Comparison of ENCODE assay signal across 3 fruit fly cellular contexts in genomic region chr2L:18566235-18567158, dm6.
TF ChIP-seq lines count a peak whose summit lies in the region.

No protein-coding gene starts in this region.

TF ChIP-seq in whole organism, adult, 20 proteins besides CTCF, POLR2A, EP300 and RAD21 (continued from another document):
- peak; percentile 56 for TF ChIP-seq kay (GFP tag; lab: Kevin White, UChicago; ENCODE audit: borderline replicate concordance)
TF ChIP-seq in whole organism, adult: peak in this region for 8.

TF ChIP-seq in whole organism, embryonic, 481 proteins besides CTCF, POLR2A, EP300 and RAD21 (continued from another document and continues in another):
- peak; percentile 43 for TF ChIP-seq fd96Cb (tag; optimal IDR thresholded peaks at IDR 0.05; lab: Kevin White, UChicago)
- peak; percentile 51 for TF ChIP-seq CG12391 (tag; optimal IDR thresholded peaks at IDR 0.05; lab: Kevin White, UChicago)
- peak in 1 of 2 experiments; percentile 56 for TF ChIP-seq Hr78 (GFP tag; optimal IDR thresholded peaks at IDR 0.05; lab: Kevin White, UChicago)
- TF ChIP-seq Scr (GFP tag; IDR thresholded peaks at IDR 0.05; lab: Robert Waterston, UW; ENCODE audit: partially characterized antibody), result no peak
- TF ChIP-seq CG9727 (GFP tag; optimal IDR thresholded peaks at IDR 0.05; lab: Kevin White, UChicago), result peak; percentile 52
- 0 out of 2 replicates have a peak, but pooled peaks have one; percentile 12 for TF ChIP-seq Awh (GFP tag; IDR thresholded peaks at IDR 0.05; lab: Robert Waterston, UW)
- peak; percentile 70 for TF ChIP-seq CG34376 (GFP tag; optimal IDR thresholded peaks at IDR 0.05; lab: Kevin White, UChicago)
- no peak for TF ChIP-seq CG8478 (optimal IDR thresholded peaks at IDR 0.05; lab: Kevin White, UChicago)
- TF ChIP-seq CG10431 (GFP tag; optimal IDR thresholded peaks at IDR 0.05; lab: Kevin White, UChicago), result no peak
- TF ChIP-seq twi (tag; optimal IDR thresholded peaks at IDR 0.05; lab: Kevin White, UChicago), result peak; percentile 56
- peak; percentile 4 for TF ChIP-seq CG3281 (GFP tag; optimal IDR thresholded peaks at IDR 0.05; lab: Kevin White, UChicago)
- TF ChIP-seq Hey (tag; optimal IDR thresholded peaks at IDR 0.05; lab: Kevin White, UChicago), result peak; percentile 8
- peak; percentile 42 for TF ChIP-seq lab (GFP tag; optimal IDR thresholded peaks at IDR 0.05; lab: Kevin White, UChicago)
- TF ChIP-seq CG16815 (GFP tag; optimal IDR thresholded peaks at IDR 0.05; lab: Kevin White, UChicago), result peak; percentile 23
- TF ChIP-seq lmd (GFP tag; IDR thresholded peaks at IDR 0.05; lab: Robert Waterston, UW), result peak; percentile 30; the same call in 1 of the 2 replicates
- peak; percentile 46 for TF ChIP-seq CG30403 (GFP tag; optimal IDR thresholded peaks at IDR 0.05; lab: Kevin White, UChicago)
- peak; percentile 34 for TF ChIP-seq CG10979 (tag; optimal IDR thresholded peaks at IDR 0.05; lab: Kevin White, UChicago)
- peak; percentile 45 for TF ChIP-seq Med (GFP tag; lab: Kevin White, UChicago)
- no peak for TF ChIP-seq en (GFP tag; optimal IDR thresholded peaks at IDR 0.05; lab: Kevin White, UChicago)
- TF ChIP-seq HHEX (GFP tag; optimal IDR thresholded peaks at IDR 0.05; lab: Kevin White, UChicago), result no peak
- peak; percentile 50 for TF ChIP-seq Hmr (GFP tag; optimal IDR thresholded peaks at IDR 0.05; lab: Kevin White, UChicago)
- no peak for TF ChIP-seq Usf (GFP tag; optimal IDR thresholded peaks at IDR 0.05; lab: Kevin White, UChicago)
- TF ChIP-seq CG8388 (GFP tag; optimal IDR thresholded peaks at IDR 0.05; lab: Kevin White, UChicago), result no peak
- peak; percentile 8 for TF ChIP-seq CG17385 (GFP tag; optimal IDR thresholded peaks at IDR 0.05; lab: Kevin White, UChicago)
- TF ChIP-seq CG14710 (tag; optimal IDR thresholded peaks at IDR 0.05; lab: Kevin White, UChicago), result peak; percentile 37
- peak; percentile 16 for TF ChIP-seq CG12155 (GFP tag; optimal IDR thresholded peaks at IDR 0.05; lab: Kevin White, UChicago)
- TF ChIP-seq cwo (GFP tag; optimal IDR thresholded peaks at IDR 0.05; lab: Kevin White, UChicago), result peak; percentile 14
- TF ChIP-seq Nf-YC (tag; optimal IDR thresholded peaks at IDR 0.05; lab: Kevin White, UChicago), result no peak
- TF ChIP-seq CG11504 (tag; optimal IDR thresholded peaks at IDR 0.05; lab: Kevin White, UChicago), result peak; percentile 41
- peak; percentile 17; the same call in 1 of the 2 replicates for TF ChIP-seq E2f2 (GFP tag; IDR thresholded peaks at IDR 0.05; lab: Robert Waterston, UW)
- peak; percentile 52; the same call in 1 of the 2 replicates for TF ChIP-seq sens-2 (GFP tag; IDR thresholded peaks at IDR 0.05; lab: Robert Waterston, UW)
- peak; percentile 37; the same call in 1 of the 2 replicates for TF ChIP-seq vvl (GFP tag; IDR thresholded peaks at IDR 0.05; lab: Robert Waterston, UW)
- TF ChIP-seq Ets65A (GFP tag; lab: Kevin White, UChicago), result no peak
- TF ChIP-seq slbo (GFP tag; IDR thresholded peaks at IDR 0.05; lab: Robert Waterston, UW), result peak; percentile 28; the same call in 1 of the 2 replicates
- TF ChIP-seq hbn (GFP tag; IDR thresholded peaks at IDR 0.05; lab: Robert Waterston, UW; ENCODE audit: partially characterized antibody), result no peak
- TF ChIP-seq CG1233 (GFP tag; optimal IDR thresholded peaks at IDR 0.05; lab: Kevin White, UChicago), result peak; percentile 33
- TF ChIP-seq unpg (GFP tag; optimal IDR thresholded peaks at IDR 0.05; lab: Kevin White, UChicago), result peak; percentile 49
- peak; percentile 54 for TF ChIP-seq PHDP (tag; optimal IDR thresholded peaks at IDR 0.05; lab: Kevin White, UChicago)
- TF ChIP-seq grau (tag; optimal IDR thresholded peaks at IDR 0.05; lab: Kevin White, UChicago), result peak; percentile 77
- TF ChIP-seq CG30020 (tag; optimal IDR thresholded peaks at IDR 0.05; lab: Kevin White, UChicago), result no peak
- TF ChIP-seq CG9437 (GFP tag; optimal IDR thresholded peaks at IDR 0.05; lab: Kevin White, UChicago), result peak; percentile 18
- TF ChIP-seq D19A (tag; optimal IDR thresholded peaks at IDR 0.05; lab: Kevin White, UChicago), result peak; percentile 35
- TF ChIP-seq ftz-f1 (GFP tag; optimal IDR thresholded peaks at IDR 0.05; lab: Kevin White, UChicago), result peak; percentile 65
- TF ChIP-seq otp (GFP tag; IDR thresholded peaks at IDR 0.05; lab: Robert Waterston, UW), result 0 out of 3 replicates have a peak, but pooled peaks have one; percentile 6
- TF ChIP-seq Kr (GFP tag; optimal IDR thresholded peaks at IDR 0.05; lab: Kevin White, UChicago), result no peak
- no peak for TF ChIP-seq CG12942 (GFP tag; optimal IDR thresholded peaks at IDR 0.05; lab: Kevin White, UChicago)
- no peak for TF ChIP-seq so (GFP tag; IDR thresholded peaks at IDR 0.05; lab: Robert Waterston, UW)
- peak; percentile 60; the same call in 1 of the 2 replicates for TF ChIP-seq Xrp1 (GFP tag; IDR thresholded peaks at IDR 0.05; lab: Robert Waterston, UW)
- no peak for TF ChIP-seq Bdp1 (GFP tag; optimal IDR thresholded peaks at IDR 0.05; lab: Kevin White, UChicago)
- TF ChIP-seq CG2199 (GFP tag; IDR thresholded peaks at IDR 0.05; lab: Robert Waterston, UW), result 0 out of 3 replicates have a peak, but pooled peaks have one; percentile 15
- TF ChIP-seq Gug (GFP tag; IDR thresholded peaks at IDR 0.05; lab: Robert Waterston, UW), result peak; percentile 28; the same call in 1 of the 4 replicates
- peak; percentile 40 for TF ChIP-seq Blimp-1 (GFP tag; optimal IDR thresholded peaks at IDR 0.05; lab: Kevin White, UChicago)
- peak; percentile 47 for TF ChIP-seq org-1 (GFP tag; optimal IDR thresholded peaks at IDR 0.05; lab: Kevin White, UChicago)
- TF ChIP-seq Dp (GFP tag; optimal IDR thresholded peaks at IDR 0.05; lab: Kevin White, UChicago), result no peak
- no peak for TF ChIP-seq CG32767 (GFP tag; IDR thresholded peaks at IDR 0.05; lab: Robert Waterston, UW)
- TF ChIP-seq Six4 (GFP tag; optimal IDR thresholded peaks at IDR 0.05; lab: Kevin White, UChicago), result no peak
- TF ChIP-seq CG1529 (GFP tag; optimal IDR thresholded peaks at IDR 0.05; lab: Kevin White, UChicago), result peak; percentile 8
- no peak for TF ChIP-seq CG11085 (GFP tag; IDR thresholded peaks at IDR 0.05; lab: Robert Waterston, UW)
- peak; percentile 59 for TF ChIP-seq GATAe (GFP tag; conservative IDR thresholded peaks at IDR 0.05; lab: Robert Waterston, UW)
- peak; percentile 3 for TF ChIP-seq phol (tag; optimal IDR thresholded peaks at IDR 0.05; lab: Kevin White, UChicago)
- peak; percentile 26 for TF ChIP-seq CG13775 (GFP tag; optimal IDR thresholded peaks at IDR 0.05; lab: Kevin White, UChicago)
- peak; percentile 56 for TF ChIP-seq CG10209 (GFP tag; optimal IDR thresholded peaks at IDR 0.05; lab: Kevin White, UChicago)
- no peak for TF ChIP-seq H15 (GFP tag; IDR thresholded peaks at IDR 0.05; lab: Robert Waterston, UW)

TF ChIP-seq in whole organism, prepupa, 60 proteins besides CTCF, POLR2A, EP300 and RAD21 (continued from another document):
- TF ChIP-seq CG8319 (GFP tag; optimal IDR thresholded peaks at IDR 0.05; lab: Kevin White, UChicago) (no peak), Gug (GFP tag; IDR thresholded peaks at IDR 0.05; lab: Robert Waterston, UW) (peak; percentile 43; the same call in 1 of the 2 replicates), Hr39 (GFP tag; optimal IDR thresholded peaks at IDR 0.05; lab: Kevin White, UChicago) (peak; percentile 9), fkh (GFP tag; optimal IDR thresholded peaks at IDR 0.05; lab: Kevin White, UChicago) (peak; percentile 45), CG7368 (GFP tag; optimal IDR thresholded peaks at IDR 0.05; lab: Kevin White, UChicago) (no peak), Lpt (GFP tag; optimal IDR thresholded peaks at IDR 0.05; lab: Kevin White, UChicago) (no peak), fd59A (GFP tag; optimal IDR thresholded peaks at IDR 0.05; lab: Kevin White, UChicago) (peak; percentile 38), Sox102F (GFP tag; optimal IDR thresholded peaks at IDR 0.05; lab: Kevin White, UChicago) (peak; percentile 28), CG3032 (tag; optimal IDR thresholded peaks at IDR 0.05; lab: Kevin White, UChicago) (peak; percentile 33), CG6854 (GFP tag; optimal IDR thresholded peaks at IDR 0.05; lab: Kevin White, UChicago) (no peak), cyc (GFP tag; optimal IDR thresholded peaks at IDR 0.05; lab: Kevin White, UChicago) (peak; percentile 21), Ets96B (tag; optimal IDR thresholded peaks at IDR 0.05; lab: Kevin White, UChicago) (peak; percentile 72), CG11902 (GFP tag; optimal IDR thresholded peaks at IDR 0.05; lab: Kevin White, UChicago) (peak; percentile 78), Hr4 (GFP tag; optimal IDR thresholded peaks at IDR 0.05; lab: Kevin White, UChicago) (peak; percentile 52), CG6808 (GFP tag; optimal IDR thresholded peaks at IDR 0.05; lab: Kevin White, UChicago) (peak; percentile 26), Ets21C (GFP tag; optimal IDR thresholded peaks at IDR 0.05; lab: Kevin White, UChicago) (no peak), vri (GFP tag; optimal IDR thresholded peaks at IDR 0.05; lab: Kevin White, UChicago) (peak; percentile 18), dac (GFP tag; optimal IDR thresholded peaks at IDR 0.05; lab: Kevin White, UChicago) (no peak), lz (GFP tag; optimal IDR thresholded peaks at IDR 0.05; lab: Kevin White, UChicago) (peak; percentile 13), CG8119 (GFP tag; IDR thresholded peaks at IDR 0.05; lab: Robert Waterston, UW) (no peak), CG4318 (GFP tag; optimal IDR thresholded peaks at IDR 0.05; lab: Kevin White, UChicago) (no peak), CG1621 (tag; optimal IDR thresholded peaks at IDR 0.05; lab: Kevin White, UChicago) (peak; percentile 43), esn (GFP tag; optimal IDR thresholded peaks at IDR 0.05; lab: Kevin White, UChicago) (peak; percentile 29), svp (GFP tag; lab: Kevin White, UChicago) (peak; percentile 72), CG6163 (GFP tag; IDR thresholded peaks at IDR 0.05; lab: Robert Waterston, UW) (peak; percentile 54; the same call in 1 of the 3 replicates), CG9139 (GFP tag; optimal IDR thresholded peaks at IDR 0.05; lab: Kevin White, UChicago) (no peak), CG16779 (tag; optimal IDR thresholded peaks at IDR 0.05; lab: Kevin White, UChicago) (peak; percentile 40), net (GFP tag; optimal IDR thresholded peaks at IDR 0.05; lab: Kevin White, UChicago) (no peak), CG8632 (GFP tag; optimal IDR thresholded peaks at IDR 0.05; lab: Kevin White, UChicago) (peak; percentile 48), ss (GFP tag; optimal IDR thresholded peaks at IDR 0.05; lab: Kevin White, UChicago) (peak in 1 of 2 experiments; percentile 48), dsx (GFP tag; optimal IDR thresholded peaks at IDR 0.05; lab: Kevin White, UChicago; ENCODE audit: poor library complexity, severe bottlenecking) (peak; percentile 57), OdsH (GFP tag; optimal IDR thresholded peaks at IDR 0.05; lab: Kevin White, UChicago) (peak; percentile 39), CG3919 (GFP tag; optimal IDR thresholded peaks at IDR 0.05; lab: Kevin White, UChicago) (peak; percentile 48), topi (GFP tag; optimal IDR thresholded peaks at IDR 0.05; lab: Kevin White, UChicago) (peak; percentile 28), fd85E (GFP tag; optimal IDR thresholded peaks at IDR 0.05; lab: Kevin White, UChicago) (no peak), acj6 (GFP tag; optimal IDR thresholded peaks at IDR 0.05; lab: Kevin White, UChicago) (peak; percentile 61), CG34406 (GFP tag; optimal IDR thresholded peaks at IDR 0.05; lab: Kevin White, UChicago) (peak; percentile 53), CG32006 (GFP tag; optimal IDR thresholded peaks at IDR 0.05; lab: Kevin White, UChicago) (peak; percentile 66), CG15336 (GFP tag; IDR thresholded peaks at IDR 0.05; lab: Robert Waterston, UW) (peak; percentile 52; the same call in 1 of the 2 replicates), Sox14 (GFP tag; optimal IDR thresholded peaks at IDR 0.05; lab: Kevin White, UChicago) (peak; percentile 52)
TF ChIP-seq in whole organism, prepupa: peak in this region for 42.
